Worm (Caenorhabditis elegans) whole organism, L4 larva: ENCODE data around the gene F44D12.10.

Experiments
- D1046.2 ChIP-seq: fragments of 200-800 bp; sonication (Bioruptor generic); IDR thresholded peaks from 2 replicates; pipeline ENCODE4 v1.3.6; 2022; ENCODE audit warnings: missing genetic modification characterization, missing compliant biosample characterization
- F26F4.8 ChIP-seq: fragments of 200-800 bp; sonication (Bioruptor generic); conservative IDR thresholded peaks from 2 replicates; pipeline ENCODE4 v1.3.6; 2022; ENCODE audit warnings: missing genetic modification characterization, missing compliant biosample characterization
- F37D6.2 ChIP-seq: sonication (generic microtip); optimal IDR thresholded peaks from 2 replicates; lab custom pipeline; 2016; ENCODE audit warnings: mild to moderate bottlenecking, missing genetic modification characterization, missing compliant biosample characterization
- T20F7.1 ChIP-seq: fragments of 200-800 bp; sonication (Bioruptor generic); optimal IDR thresholded peaks from 2 replicates; lab custom pipeline; 2018; ENCODE audit warnings: mild to moderate bottlenecking, missing genetic modification characterization, missing compliant biosample characterization
- T26A8.4 ChIP-seq: fragments of 200-800 bp; sonication (Bioruptor generic); IDR thresholded peaks from 2 replicates; pipeline ENCODE4 v1.3.6; 2022; ENCODE audit warnings: missing genetic modification characterization, missing compliant biosample characterization
- Y75B8A.6 ChIP-seq: fragments of 200-800 bp; sonication (Bioruptor generic); IDR thresholded peaks from 2 replicates; pipeline ENCODE4 v1.3.6; 2022; ENCODE audit warnings: missing genetic modification reagents, missing genetic modification characterization, missing compliant biosample characterization
- aha-1 ChIP-seq: fragments of 150-350 bp; peaks from one replicate; lab custom pipeline; 2014; ENCODE audit warnings: missing biosample characterization, missing genetic modification characterization
- aly-2 ChIP-seq: sonication (generic microtip); optimal IDR thresholded peaks from 2 replicates; lab custom pipeline; 2018; ENCODE audit warnings: missing biosample characterization, missing genetic modification characterization
- ama-1 ChIP-seq: fragments of 150-350 bp; optimal IDR thresholded peaks from 2 replicates; lab custom pipeline; 2014; ENCODE audit warnings: inconsistent platforms, mixed read lengths
- attf-4 ChIP-seq: sonication (generic microtip); optimal IDR thresholded peaks from 3 replicates; lab custom pipeline; 2017; ENCODE audit warnings: missing biosample characterization, missing genetic modification characterization
- ceh-44 ChIP-seq: fragments of 200-800 bp; sonication (Bioruptor generic); IDR thresholded peaks from 2 replicates; pipeline ENCODE4 v1.3.6; 2022; ENCODE audit warnings: missing genetic modification reagents, missing genetic modification characterization, missing compliant biosample characterization
- cey-2 ChIP-seq: sonication (generic microtip); optimal IDR thresholded peaks from 3 replicates; lab custom pipeline; 2017; ENCODE audit warnings: missing genetic modification characterization, mild to moderate bottlenecking, missing compliant biosample characterization, antibody characterized with exemption, borderline replicate concordance; ENCODE audit not compliant: insufficient read depth
- daf-12 ChIP-seq: fragments of 150-350 bp; optimal IDR thresholded peaks from 2 replicates; lab custom pipeline; 2014; ENCODE audit warnings: missing biosample characterization, missing genetic modification reagents, missing genetic modification characterization
- daf-16 ChIP-seq, 3 experiments: sonication (generic microtip); optimal IDR thresholded peaks; 2 replicates each; lab custom pipeline; 2016 to 2017; ENCODE audit warnings: missing genetic modification characterization in 3 of 3, missing genetic modification reagents in 3 of 3, mild to moderate bottlenecking in 2 of 3, missing compliant biosample characterization in 2 of 3, missing biosample characterization in 1 of 3, moderate library complexity in 1 of 3
- daf-8 ChIP-seq: fragments of 200-800 bp; sonication (Bioruptor generic); IDR thresholded peaks from 2 replicates; pipeline ENCODE4 v1.3.6; 2022; ENCODE audit warnings: missing genetic modification characterization, missing compliant biosample characterization
- dmd-6 ChIP-seq: fragments of 200-800 bp; sonication (Bioruptor generic); IDR thresholded peaks from 2 replicates; pipeline ENCODE4 v1.3.6; 2022; ENCODE audit warnings: missing genetic modification reagents, missing genetic modification characterization, missing compliant biosample characterization
- dve-1 ChIP-seq: sonication (generic microtip); optimal IDR thresholded peaks from 2 replicates; lab custom pipeline; 2017; ENCODE audit warnings: antibody characterized with exemption, mild to moderate bottlenecking, missing genetic modification characterization, missing compliant biosample characterization; ENCODE audit not compliant: insufficient read depth
- egl-43 ChIP-seq: fragments of 200-800 bp; sonication (Bioruptor generic); IDR thresholded peaks from 2 replicates; pipeline ENCODE4 v1.3.6; 2022; ENCODE audit warnings: missing genetic modification reagents, missing genetic modification characterization, missing compliant biosample characterization
- gei-8 ChIP-seq: fragments of 200-800 bp; sonication (Bioruptor generic); optimal IDR thresholded peaks from 2 replicates; lab custom pipeline; 2018; ENCODE audit warnings: mild to moderate bottlenecking, missing genetic modification characterization, missing compliant biosample characterization
- hlh-11 ChIP-seq: fragments of 200-800 bp; sonication (Bioruptor generic); optimal IDR thresholded peaks from 2 replicates; lab custom pipeline; 2018; ENCODE audit warnings: mild to moderate bottlenecking, missing genetic modification characterization, missing compliant biosample characterization
- lim-7 ChIP-seq: fragments of 200-800 bp; sonication (Bioruptor generic); IDR thresholded peaks from 2 replicates; pipeline ENCODE4 v1.3.6; 2022; ENCODE audit warnings: missing genetic modification characterization, missing compliant biosample characterization
- lin-1 ChIP-seq: fragments of 200-800 bp; sonication (Bioruptor generic); IDR thresholded peaks from 2 replicates; pipeline ENCODE4 v1.3.6; 2022; ENCODE audit warnings: missing genetic modification reagents, missing genetic modification characterization, missing compliant biosample characterization
- lin-13 ChIP-seq: fragments of 150-350 bp; optimal IDR thresholded peaks from 2 replicates; lab custom pipeline; 2014; ENCODE audit warnings: missing biosample characterization, missing genetic modification reagents, missing genetic modification characterization
- lin-38 ChIP-seq: fragments of 200-800 bp; sonication (Bioruptor generic); IDR thresholded peaks from 2 replicates; pipeline ENCODE4 v1.3.6; 2022; ENCODE audit warnings: missing genetic modification reagents, missing genetic modification characterization, missing compliant biosample characterization
- lir-3 ChIP-seq: sonication (generic microtip); optimal IDR thresholded peaks from 2 replicates; lab custom pipeline; 2016; ENCODE audit warnings: mild to moderate bottlenecking, missing genetic modification characterization, missing compliant biosample characterization
- madf-5 ChIP-seq, 2 experiments: fragments of 200-800 bp; sonication (Bioruptor generic); IDR thresholded peaks; 2 replicates each; pipeline ENCODE4 v1.3.6; 2022; ENCODE audit warnings: missing compliant biosample characterization in 2 of 2, missing genetic modification characterization in 2 of 2
- mxl-2 ChIP-seq: fragments of 200-800 bp; sonication (Bioruptor generic); conservative IDR thresholded peaks from 2 replicates; pipeline ENCODE4 v1.3.6; 2022; ENCODE audit warnings: missing genetic modification reagents, missing genetic modification characterization, missing compliant biosample characterization
- mxl-3 ChIP-seq: fragments of 200-800 bp; sonication (Bioruptor generic); optimal IDR thresholded peaks from 2 replicates; lab custom pipeline; 2018; ENCODE audit warnings: mild to moderate bottlenecking, missing genetic modification characterization, missing compliant biosample characterization
- nhr-10 ChIP-seq: fragments of 150-350 bp; optimal IDR thresholded peaks from 2 replicates; lab custom pipeline; 2014; ENCODE audit warnings: missing biosample characterization, missing genetic modification characterization
- nhr-111 ChIP-seq: fragments of 200-800 bp; sonication (Bioruptor generic); optimal IDR thresholded peaks from 2 replicates; lab custom pipeline; 2018; ENCODE audit warnings: mild to moderate bottlenecking, missing genetic modification characterization, missing compliant biosample characterization
- nhr-28 ChIP-seq: fragments of 150-350 bp; optimal IDR thresholded peaks from 2 replicates; lab custom pipeline; 2014; ENCODE audit warnings: missing biosample characterization, missing genetic modification characterization
- nhr-41 ChIP-seq: fragments of 200-800 bp; sonication (Bioruptor generic); IDR thresholded peaks from 2 replicates; pipeline ENCODE4 v1.3.6; 2022; ENCODE audit warnings: missing genetic modification reagents, missing genetic modification characterization, missing compliant biosample characterization
- nhr-6 ChIP-seq: fragments of 150-350 bp; optimal IDR thresholded peaks from 2 replicates; lab custom pipeline; 2014; ENCODE audit warnings: missing biosample characterization, missing genetic modification characterization
- nhr-76 ChIP-seq: fragments of 150-350 bp; optimal IDR thresholded peaks from 2 replicates; lab custom pipeline; 2014; ENCODE audit warnings: missing biosample characterization, missing genetic modification characterization
- php-3 ChIP-seq: fragments of 200-800 bp; sonication (Bioruptor generic); IDR thresholded peaks from 2 replicates; pipeline ENCODE4 v1.3.6; 2022; ENCODE audit warnings: missing genetic modification reagents, missing genetic modification characterization, missing compliant biosample characterization
- rbr-2 ChIP-seq: sonication (generic microtip); optimal IDR thresholded peaks from 2 replicates; lab custom pipeline; 2016; ENCODE audit warnings: missing genotype, missing genetic modification characterization, missing compliant biosample characterization
- saeg-2 ChIP-seq: fragments of 200-800 bp; sonication (Bioruptor generic); IDR thresholded peaks from 2 replicates; pipeline ENCODE4 v1.3.6; 2022; ENCODE audit warnings: missing genetic modification reagents, missing genetic modification characterization, missing compliant biosample characterization
- set-16 ChIP-seq: fragments of 200-800 bp; sonication (Bioruptor generic); IDR thresholded peaks from 2 replicates; pipeline ENCODE4 v1.3.6; 2022; ENCODE audit warnings: missing genetic modification reagents, missing genetic modification characterization, missing compliant biosample characterization
- snpc-1.2 ChIP-seq: fragments of 200-800 bp; sonication (Bioruptor generic); IDR thresholded peaks from 2 replicates; pipeline ENCODE4 v1.3.6; 2022; ENCODE audit warnings: missing genetic modification reagents, missing genetic modification characterization, missing compliant biosample characterization
- unc-39 ChIP-seq: sonication (generic microtip); optimal IDR thresholded peaks from 2 replicates; lab custom pipeline; 2017; ENCODE audit warnings: missing biosample characterization, missing genetic modification characterization
- unc-62 ChIP-seq, 3 experiments: fragments of 150-350 bp in 1 of 3; sonication (generic microtip); optimal IDR thresholded peaks in 2 of 3; peaks in 1 of 3; 1 replicate in 1 of 3; 2 replicates in 2 of 3; lab custom pipeline; 2014 to 2017; ENCODE audit warnings: missing biosample characterization in 3 of 3, missing genetic modification characterization in 3 of 3, missing genetic modification reagents in 3 of 3, missing genotype in 1 of 3
- vab-7 ChIP-seq: fragments of 200-800 bp; sonication (Bioruptor generic); IDR thresholded peaks from 2 replicates; pipeline ENCODE4 v1.3.6; 2022; ENCODE audit warnings: missing genetic modification reagents, missing genetic modification characterization, missing compliant biosample characterization
- zfp-3 ChIP-seq: fragments of 200-800 bp; sonication (Bioruptor generic); conservative IDR thresholded peaks from 2 replicates; pipeline ENCODE4 v1.3.6; 2022; ENCODE audit warnings: missing genetic modification reagents, missing genetic modification characterization, missing compliant biosample characterization

Gene F44D12.10

ce11 chrIV:9994895-9995394 lies 41.9 kb downstream of the F44D12.10 start, which contains the start of gene uba-1 (continued):
- TF ChIP-seq egl-43 (GFP tag; lab: Robert Waterston, UW) (0 out of 2 replicates have a peak, but pooled peaks have one; percentile 19), dve-1 (tag; lab: Kevin White, UChicago) (peak; percentile 87), ceh-44 (GFP tag; lab: Robert Waterston, UW) (no peak), zfp-3 (GFP tag; lab: Robert Waterston, UW) (peak; percentile 92), aly-2 (tag; lab: Kevin White, UChicago) (no peak), cey-2 (no peak), snpc-1.2 (GFP tag; lab: Robert Waterston, UW) (0 out of 2 replicates have a peak, but pooled peaks have one; percentile 43), dmd-6 (peak; percentile 21; the same call in 1 of the 2 replicates), Y75B8A.6 (GFP tag; lab: Robert Waterston, UW) (0 out of 2 replicates have a peak, but pooled peaks have one; percentile 40), nhr-41 (GFP tag; lab: Robert Waterston, UW) (no peak), lim-7 (GFP tag; lab: Robert Waterston, UW) (no peak), vab-7 (GFP tag; lab: Robert Waterston, UW) (0 out of 2 replicates have a peak, but pooled peaks have one; percentile 15)

DNA sequence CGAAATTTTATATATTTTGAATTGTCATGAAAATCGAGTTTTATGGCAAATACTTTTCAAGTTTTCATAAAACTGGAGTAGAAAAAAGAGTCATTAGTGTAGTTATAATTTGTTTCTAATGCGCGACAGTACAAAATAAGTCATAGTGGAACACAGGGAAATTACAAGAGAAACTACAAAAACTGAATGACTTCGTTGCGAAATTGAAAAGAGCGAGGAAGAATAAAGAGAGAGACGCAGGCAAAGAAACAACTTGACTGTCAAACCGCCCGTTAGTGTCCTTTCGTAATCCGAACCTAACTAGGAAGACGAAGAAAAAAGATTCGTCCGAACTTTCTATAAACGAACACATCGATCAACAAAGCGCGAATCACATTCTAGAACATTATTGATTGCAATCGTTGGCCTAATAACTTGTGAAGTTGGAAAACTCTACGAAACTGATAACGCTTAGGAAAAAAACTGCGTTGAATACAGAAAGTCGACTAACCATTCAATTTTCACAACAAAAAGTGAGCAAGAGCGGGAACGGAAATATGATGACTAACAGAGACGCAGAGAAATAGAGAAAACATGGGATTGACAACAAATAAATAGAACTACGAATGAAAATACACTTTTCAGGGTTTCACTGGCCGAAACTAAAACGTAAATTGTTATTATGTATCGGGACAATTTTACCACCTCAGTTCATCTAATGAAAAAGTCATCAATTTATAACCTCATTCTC lies 43.3 kb downstream of the F44D12.10 start:
- TF ChIP-seq aha-1 (tag; lab: Kevin White, UChicago) (peak; percentile 88), saeg-2 (GFP tag; lab: Robert Waterston, UW) (0 out of 2 replicates have a peak, but pooled peaks have one; percentile 5), nhr-41 (GFP tag; lab: Robert Waterston, UW) (0 out of 2 replicates have a peak, but pooled peaks have one; percentile 6), madf-5 (GFP tag; IDR thresholded peaks at IDR 0.05; lab: Robert Waterston, UW) (no peak), daf-16 (GFP tag; optimal IDR thresholded peaks at IDR 0.05; lab: Kevin White, UChicago) (no peak), daf-16 (tag; optimal IDR thresholded peaks at IDR 0.05; lab: Kevin White, UChicago) (peak; percentile 55), nhr-111 (GFP tag; lab: Kevin White, UChicago) (no peak), lin-38 (peak; percentile 36), hlh-11 (tag; lab: Kevin White, UChicago) (peak; percentile 26), T20F7.1 (GFP tag; lab: Kevin White, UChicago) (peak; percentile 31), unc-62 (GFP tag; optimal IDR thresholded peaks at IDR 0.05 in 1 of 2; lab: Kevin White, UChicago) (peak in 1 of 2 experiments; percentile 6), unc-62 (tag; optimal IDR thresholded peaks at IDR 0.05; lab: Kevin White, UChicago) (no peak), lin-13 (GFP tag; lab: Kevin White, UChicago) (peak; percentile 22), mxl-2 (no peak), nhr-28 (tag; lab: Kevin White, UChicago) (peak; percentile 67), php-3 (GFP tag; lab: Robert Waterston, UW) (no peak), snpc-1.2 (GFP tag; lab: Robert Waterston, UW) (0 out of 2 replicates have a peak, but pooled peaks have one; percentile 28), lin-1 (GFP tag; lab: Robert Waterston, UW) (no peak), dve-1 (tag; lab: Kevin White, UChicago) (peak; percentile 13), nhr-6 (tag; lab: Kevin White, UChicago) (peak; percentile 35)
- TF ChIP-seq, all 104 proteins: peak for 13

ce11 chrIV:9989416-9989815 lies 47.5 kb downstream of the F44D12.10 start:
- TF ChIP-seq gei-8 (GFP tag; lab: Kevin White, UChicago) (peak; percentile 7), F26F4.8 (GFP tag; lab: Robert Waterston, UW) (no peak), D1046.2 (no peak), F37D6.2 (tag; lab: Kevin White, UChicago) (no peak), nhr-28 (tag; lab: Kevin White, UChicago) (no peak), daf-16 (GFP tag; optimal IDR thresholded peaks at IDR 0.05; lab: Kevin White, UChicago) (no peak), daf-16 (tag; optimal IDR thresholded peaks at IDR 0.05; lab: Kevin White, UChicago) (no peak), unc-39 (tag; lab: Kevin White, UChicago) (no peak), Y75B8A.6 (GFP tag; lab: Robert Waterston, UW) (no peak), ama-1 (peak; percentile 40), rbr-2 (no peak), nhr-76 (tag; lab: Kevin White, UChicago) (no peak), set-16 (no peak), daf-8 (GFP tag; lab: Robert Waterston, UW) (no peak), lin-38 (peak; percentile 36; the same call in 1 of the 2 replicates), lir-3 (tag; lab: Kevin White, UChicago) (no peak), aha-1 (tag; lab: Kevin White, UChicago) (peak; percentile 55), daf-12 (tag; lab: Kevin White, UChicago) (no peak), attf-4 (no peak), madf-5 (GFP tag; IDR thresholded peaks at IDR 0.05; lab: Robert Waterston, UW) (no peak), mxl-3 (GFP tag; lab: Kevin White, UChicago) (no peak), nhr-41 (GFP tag; lab: Robert Waterston, UW) (no peak), lin-13 (GFP tag; lab: Kevin White, UChicago) (no peak), T26A8.4 (0 out of 2 replicates have a peak, but pooled peaks have one; percentile 9), nhr-10 (tag; lab: Kevin White, UChicago) (no peak)
